Worm (Caenorhabditis elegans): ENCODE data around the gene srg-23.

- TF ChIP-seq tbx-11 (GFP tag; IDR thresholded peaks at IDR 0.05) (no peak), flt-1 (GFP tag; IDR thresholded peaks at IDR 0.05) (no peak), F13C5.2 (tag; optimal IDR thresholded peaks at IDR 0.05) (no peak), ama-1 (optimal IDR thresholded peaks at IDR 0.05) (no peak), ceh-13 (GFP tag; optimal IDR thresholded peaks at IDR 0.05) (no peak), ceh-36 (tag; optimal IDR thresholded peaks at IDR 0.05) (no peak), ets-7 (tag; optimal IDR thresholded peaks at IDR 0.05) (no peak)
Observed at ce11 chrII:3063984-3064383, 32.0 kb downstream of the srg-23 start.

Measured in whole organism, early embryonic.